Fruit fly (Drosophila melanogaster) whole organism, prepupa: Measurements from ENCODE around the gene ich.
A peak's percentile ranks its signal among the peaks of the same experiment; 100 is the strongest.

Experiments used
- Blimp-1 ChIP-seq: fragments of 200-800 bp; sonication (Bioruptor generic); optimal IDR thresholded peaks from 3 replicates; lab custom pipeline; 2017; ENCODE audit warnings: missing biosample characterization, missing genetic modification characterization, mild to moderate bottlenecking, moderate library complexity, missing genetic modification reagents
- CG8119 ChIP-seq: fragments of 200-800 bp; sonication (Bioruptor generic); IDR thresholded peaks from 3 replicates; pipeline ENCODE4 v1.3.6; 2022; ENCODE audit warnings: missing biosample characterization, missing genetic modification characterization
- dsx ChIP-seq: fragments of 200-800 bp; optimal IDR thresholded peaks from 3 replicates; lab custom pipeline; 2019; ENCODE audit warnings: missing biosample characterization, mild to moderate bottlenecking, missing genetic modification characterization, moderate library complexity; ENCODE audit not compliant: poor library complexity, severe bottlenecking
- lz ChIP-seq: fragments of 200-800 bp; sonication (Bioruptor generic); optimal IDR thresholded peaks from 3 replicates; lab custom pipeline; 2016; ENCODE audit warnings: missing biosample characterization, missing genetic modification characterization

DNA sequence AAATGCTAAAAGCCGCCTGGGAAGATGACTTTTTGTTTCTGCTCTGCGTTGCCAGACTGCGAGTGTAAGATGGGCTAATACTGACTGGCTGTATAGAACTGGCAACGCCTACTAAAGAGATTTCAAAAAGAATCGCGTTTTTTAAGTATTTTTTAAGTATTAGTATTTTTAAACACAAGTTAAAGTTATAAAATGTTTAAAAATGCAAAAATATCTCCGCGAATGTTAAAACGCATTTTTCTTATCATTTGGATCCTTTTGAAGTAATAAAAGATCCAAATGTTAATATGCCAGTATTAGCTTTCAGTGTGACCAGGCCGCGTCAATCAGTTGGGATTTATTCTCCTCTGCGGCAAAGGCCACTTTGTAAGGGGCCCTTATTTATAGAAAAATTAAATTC is 43.3 kb upstream of the ich start, which contains the start of the genes Prosbeta3 and Iru:
- no peak for TF ChIP-seq CG8119 (GFP tag; lab: Robert Waterston, UW)
- TF ChIP-seq dsx (GFP tag; lab: Kevin White, UChicago) = peak; percentile 53
- TF ChIP-seq Blimp-1 (GFP tag; lab: Kevin White, UChicago) = no peak
- no peak for TF ChIP-seq lz
